Fruit fly (Drosophila melanogaster) whole organism: ENCODE data around the gene WRNexo.

ENCODE experiments used
- CG8478 ChIP-seq: fragments of >200 bp; optimal IDR thresholded peaks from 2 replicates; lab custom pipeline; 2018; ENCODE audit warnings: inconsistent platforms
- EcR ChIP-seq, 2 experiments: fragments of >200 bp; optimal IDR thresholded peaks; 2 replicates each; lab custom pipeline; 2017; ENCODE audit warnings: missing biosample characterization in 2 of 2, missing genetic modification characterization in 2 of 2, missing genetic modification reagents in 2 of 2
- psq ChIP-seq: fragments of >200 bp; optimal IDR thresholded peaks from 2 replicates; lab custom pipeline; 2017

DNA sequence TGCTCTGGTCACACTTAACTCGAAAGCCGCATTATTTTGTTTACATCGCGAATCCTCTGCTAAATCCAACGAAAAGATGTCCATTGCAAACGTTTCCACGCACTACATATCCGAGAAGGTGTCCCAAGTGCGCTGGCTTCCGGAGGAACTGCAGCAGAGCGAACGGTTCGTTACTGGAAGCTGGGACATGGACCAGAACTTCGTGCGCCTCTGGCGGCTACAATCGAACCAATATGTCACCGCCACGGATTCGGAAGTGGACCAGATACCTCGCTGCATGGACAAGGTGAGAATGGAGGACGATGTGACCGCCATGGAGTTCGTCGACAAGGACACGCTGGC, 653 bp upstream of the WRNexo start:
- TF ChIP-seq CG8478 (lab: Kevin White, UChicago) = no peak
- TF ChIP-seq EcR (GFP tag; optimal IDR thresholded peaks at IDR 0.05; lab: Kevin White, UChicago) = no peak
- no peak for TF ChIP-seq psq (lab: Kevin White, UChicago)
